Worm (Caenorhabditis elegans): Measurements from ENCODE around the gene fbxa-96.

fbxa-96 gene

DNA sequence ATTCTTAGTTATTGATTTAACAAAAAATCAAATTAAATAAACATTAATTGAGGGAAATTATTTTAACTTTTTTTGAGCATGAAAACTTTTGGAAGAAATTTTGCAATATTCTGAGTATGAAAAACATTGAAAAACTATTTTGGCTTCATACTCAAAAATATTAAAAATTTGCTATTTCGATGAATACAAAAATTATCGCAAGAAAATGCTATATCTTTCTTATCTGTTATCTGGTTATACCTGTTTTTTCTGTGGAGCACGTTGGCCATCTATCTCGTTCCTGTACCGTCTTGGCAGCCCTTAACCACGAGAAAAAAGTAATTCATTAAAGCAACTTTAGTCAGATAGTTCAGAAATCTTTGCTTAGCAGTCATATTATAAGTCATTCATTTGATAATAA lies 2.3 kb downstream of the fbxa-96 start:
- no peak for TF ChIP-seq hmbx-1 (tag; optimal IDR thresholded peaks at IDR 0.05)
- TF ChIP-seq pes-1 (GFP tag; IDR thresholded peaks at IDR 0.05) = no peak
- TF ChIP-seq tra-4 (tag; optimal IDR thresholded peaks at IDR 0.05) = no peak
- TF ChIP-seq F13C5.2 (tag; optimal IDR thresholded peaks at IDR 0.05) = no peak
- TF ChIP-seq aly-1 (tag; optimal IDR thresholded peaks at IDR 0.05) = no peak
- no peak for TF ChIP-seq tbx-11 (GFP tag; IDR thresholded peaks at IDR 0.05)
- TF ChIP-seq flt-1 (GFP tag; IDR thresholded peaks at IDR 0.05) = no peak
- no peak for TF ChIP-seq ceh-36 (tag; optimal IDR thresholded peaks at IDR 0.05)
- no peak for TF ChIP-seq B0310.2 (tag; optimal IDR thresholded peaks at IDR 0.05)
- TF ChIP-seq ets-7 (tag; optimal IDR thresholded peaks at IDR 0.05) = no peak
- TF ChIP-seq scrt-1 (GFP tag; IDR thresholded peaks at IDR 0.05) = no peak
- TF ChIP-seq ceh-13 (GFP tag; optimal IDR thresholded peaks at IDR 0.05) = no peak
- no peak for TF ChIP-seq hmg-4 (GFP tag; optimal IDR thresholded peaks at IDR 0.05)
- TF ChIP-seq ama-1 (optimal IDR thresholded peaks at IDR 0.05) = no peak
- no peak for TF ChIP-seq hnd-1 (tag; optimal IDR thresholded peaks at IDR 0.05)
- TF ChIP-seq tbx-37 (GFP tag; conservative IDR thresholded peaks at IDR 0.05) = no peak
- TF ChIP-seq sea-1 (GFP tag; conservative IDR thresholded peaks at IDR 0.05) = no peak

ce11 chrX:15056737-15057136 lies 3.5 kb downstream of the fbxa-96 start, which contains the start of gene H03G16.5:
Gene H03G16.5, minus strand, starts transcription at chrX:15056837.
- TF ChIP-seq tbx-11 (GFP tag; IDR thresholded peaks at IDR 0.05) (no peak), tbx-37 (GFP tag; conservative IDR thresholded peaks at IDR 0.05) (no peak), hmg-4 (GFP tag; optimal IDR thresholded peaks at IDR 0.05) (no peak), ceh-13 (GFP tag; optimal IDR thresholded peaks at IDR 0.05) (no peak), ceh-36 (tag; optimal IDR thresholded peaks at IDR 0.05) (no peak), hmbx-1 (tag; optimal IDR thresholded peaks at IDR 0.05) (no peak), B0310.2 (tag; optimal IDR thresholded peaks at IDR 0.05) (no peak), sea-1 (GFP tag; conservative IDR thresholded peaks at IDR 0.05) (no peak), ama-1 (optimal IDR thresholded peaks at IDR 0.05) (no peak), scrt-1 (GFP tag; IDR thresholded peaks at IDR 0.05) (no peak), aly-1 (tag; optimal IDR thresholded peaks at IDR 0.05) (no peak)

DNA sequence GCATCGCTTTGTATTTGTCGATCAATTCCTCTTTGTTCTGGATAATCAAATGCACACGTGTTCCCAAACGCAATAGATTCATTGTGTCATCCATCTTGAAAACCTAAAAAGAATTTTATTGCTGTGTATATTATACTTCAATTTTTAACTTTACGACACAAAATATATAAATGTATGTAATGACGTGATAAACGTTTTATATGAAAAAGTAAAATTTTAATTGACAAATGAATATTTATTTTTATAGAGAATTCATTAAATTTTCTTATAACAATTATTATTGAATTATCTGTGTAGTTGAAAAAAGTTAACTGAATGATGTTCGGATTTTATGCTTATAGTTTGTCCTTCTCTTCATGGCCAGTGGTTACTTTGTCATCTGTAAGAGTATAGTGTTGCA lies 4.3 kb downstream of the fbxa-96 start, which contains the start of gene H03G16.7:
Gene H03G16.7 (minus strand): TSS at position 101 of the 400 bp plus-strand sequence.
- TF ChIP-seq flt-1 (GFP tag; IDR thresholded peaks at IDR 0.05) = no peak

DNA sequence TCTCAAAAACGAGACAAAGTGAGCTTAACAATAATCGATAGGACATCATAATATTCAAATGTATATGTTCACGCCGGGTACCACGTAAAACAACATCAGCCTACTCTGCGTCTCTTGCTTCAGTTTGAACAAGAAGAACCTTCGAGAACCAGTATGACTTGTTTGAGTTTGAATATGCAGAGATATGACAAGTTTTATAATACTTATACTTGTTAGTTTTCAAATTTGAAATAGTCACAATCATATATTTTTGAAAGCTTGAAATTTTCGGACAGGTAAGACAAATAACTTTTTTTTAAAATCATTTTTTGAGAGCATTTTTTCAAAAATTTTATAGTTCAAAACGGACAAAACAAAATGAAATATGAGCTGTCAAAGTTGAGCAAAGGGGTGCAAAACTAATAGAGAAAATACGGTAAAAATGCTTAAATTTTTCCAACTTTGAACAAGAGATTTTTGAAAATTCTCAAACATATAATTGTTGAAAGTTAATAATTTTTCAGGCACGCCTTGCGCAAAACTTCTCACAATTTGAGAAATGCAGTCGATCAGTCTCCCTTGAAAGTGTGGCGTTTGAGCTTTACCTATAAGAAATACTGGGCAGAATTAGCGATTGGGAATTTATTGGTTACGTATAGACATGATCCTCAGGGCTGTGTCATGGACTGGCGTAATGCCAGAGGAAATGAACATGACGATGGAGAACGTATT lies 6.8 kb downstream of the fbxa-96 start, which contains the start of gene H03G16.1:
Gene H03G16.1 (plus strand): TSS at position 661 of the 711 bp plus-strand sequence.
- TF ChIP-seq F13C5.2 (tag; optimal IDR thresholded peaks at IDR 0.05) (no peak), ets-7 (tag; optimal IDR thresholded peaks at IDR 0.05) (no peak), hnd-1 (tag; optimal IDR thresholded peaks at IDR 0.05) (no peak), aly-1 (tag; optimal IDR thresholded peaks at IDR 0.05) (no peak), ceh-13 (GFP tag; optimal IDR thresholded peaks at IDR 0.05) (no peak), hmg-4 (GFP tag; optimal IDR thresholded peaks at IDR 0.05) (no peak), tbx-37 (GFP tag; conservative IDR thresholded peaks at IDR 0.05) (no peak), ceh-36 (tag; optimal IDR thresholded peaks at IDR 0.05) (no peak), pes-1 (GFP tag; IDR thresholded peaks at IDR 0.05) (no peak), ama-1 (optimal IDR thresholded peaks at IDR 0.05) (no peak), tbx-11 (GFP tag; IDR thresholded peaks at IDR 0.05) (no peak)

- no peak for TF ChIP-seq tbx-37 (GFP tag; conservative IDR thresholded peaks at IDR 0.05)
- TF ChIP-seq scrt-1 (GFP tag; IDR thresholded peaks at IDR 0.05) = no peak
- no peak for TF ChIP-seq ceh-13 (GFP tag; optimal IDR thresholded peaks at IDR 0.05)
- no peak for TF ChIP-seq ets-7 (tag; optimal IDR thresholded peaks at IDR 0.05)
- TF ChIP-seq flt-1 (GFP tag; IDR thresholded peaks at IDR 0.05) = no peak
- no peak for TF ChIP-seq sea-1 (GFP tag; conservative IDR thresholded peaks at IDR 0.05)
- no peak for TF ChIP-seq F13C5.2 (tag; optimal IDR thresholded peaks at IDR 0.05)
- no peak for TF ChIP-seq ceh-36 (tag; optimal IDR thresholded peaks at IDR 0.05)
- no peak for TF ChIP-seq aly-1 (tag; optimal IDR thresholded peaks at IDR 0.05)
- no peak for TF ChIP-seq tra-4 (tag; optimal IDR thresholded peaks at IDR 0.05)
- no peak for TF ChIP-seq hmg-4 (GFP tag; optimal IDR thresholded peaks at IDR 0.05)
- no peak for TF ChIP-seq hmbx-1 (tag; optimal IDR thresholded peaks at IDR 0.05)
- TF ChIP-seq hnd-1 (tag; optimal IDR thresholded peaks at IDR 0.05) = no peak
- TF ChIP-seq pes-1 (GFP tag; IDR thresholded peaks at IDR 0.05) = no peak
- no peak for TF ChIP-seq B0310.2 (tag; optimal IDR thresholded peaks at IDR 0.05)
Measured at ce11 chrX:15052385-15052784, 7.8 kb downstream of the fbxa-96 start, which contains the start of gene H03G16.6. Gene H03G16.6, plus strand, starts transcription at chrX:15052685.

DNA sequence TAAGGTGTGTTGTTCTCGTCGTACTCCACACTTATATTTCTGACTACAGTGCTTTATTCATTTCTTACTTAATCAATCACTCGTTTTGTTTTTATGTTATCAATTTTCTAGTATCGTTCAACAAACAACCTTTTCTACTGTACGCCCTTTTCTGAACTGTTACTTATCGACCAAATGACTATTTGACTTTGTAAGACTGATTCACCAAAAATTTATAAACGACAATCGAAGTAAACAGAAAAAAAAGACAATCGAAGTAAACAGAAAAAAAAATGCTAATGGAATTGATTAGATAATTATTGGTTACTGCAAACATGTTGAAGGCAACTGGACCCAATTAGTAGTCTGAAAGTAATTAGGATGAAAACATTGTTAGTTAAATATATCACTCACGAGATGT lies 10.2 kb downstream of the fbxa-96 start:
- TF ChIP-seq hmg-4 (GFP tag; optimal IDR thresholded peaks at IDR 0.05) (no peak), tra-4 (tag; optimal IDR thresholded peaks at IDR 0.05) (no peak), F13C5.2 (tag; optimal IDR thresholded peaks at IDR 0.05) (no peak), aly-1 (tag; optimal IDR thresholded peaks at IDR 0.05) (no peak), flt-1 (GFP tag; IDR thresholded peaks at IDR 0.05) (no peak), sea-1 (GFP tag; conservative IDR thresholded peaks at IDR 0.05) (no peak), tbx-11 (GFP tag; IDR thresholded peaks at IDR 0.05) (no peak), ama-1 (optimal IDR thresholded peaks at IDR 0.05) (no peak), B0310.2 (tag; optimal IDR thresholded peaks at IDR 0.05) (no peak), ets-7 (tag; optimal IDR thresholded peaks at IDR 0.05) (no peak), hnd-1 (tag; optimal IDR thresholded peaks at IDR 0.05) (no peak)

DNA sequence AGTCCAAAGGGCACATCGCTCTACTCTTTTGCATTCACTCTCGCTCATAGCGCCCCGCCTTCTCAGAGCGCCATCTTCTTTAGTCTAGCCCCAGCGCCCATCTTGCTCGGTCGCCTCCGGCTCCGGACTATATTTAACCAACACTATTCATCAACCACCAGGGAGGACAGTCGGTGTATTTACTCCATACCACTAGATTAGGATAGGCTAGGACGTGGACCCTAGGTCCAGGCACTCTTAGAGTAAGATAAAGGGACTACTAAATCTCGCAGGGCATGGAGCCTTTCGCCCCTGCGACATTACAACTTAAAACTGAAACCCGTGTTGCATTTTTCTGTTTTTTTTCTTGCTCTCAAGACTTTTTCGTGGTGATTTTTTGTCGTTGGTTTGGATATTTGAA lies 12.7 kb downstream of the fbxa-96 start:
- TF ChIP-seq tra-4 (tag; optimal IDR thresholded peaks at IDR 0.05) = no peak
- no peak for TF ChIP-seq flt-1 (GFP tag; IDR thresholded peaks at IDR 0.05)
- TF ChIP-seq hmbx-1 (tag; optimal IDR thresholded peaks at IDR 0.05) = no peak
- TF ChIP-seq ceh-13 (GFP tag; optimal IDR thresholded peaks at IDR 0.05) = no peak
- TF ChIP-seq hnd-1 (tag; optimal IDR thresholded peaks at IDR 0.05) = no peak
- TF ChIP-seq ama-1 (optimal IDR thresholded peaks at IDR 0.05) = no peak
- no peak for TF ChIP-seq ceh-36 (tag; optimal IDR thresholded peaks at IDR 0.05)
- TF ChIP-seq ets-7 (tag; optimal IDR thresholded peaks at IDR 0.05) = no peak
- no peak for TF ChIP-seq tbx-37 (GFP tag; conservative IDR thresholded peaks at IDR 0.05)
- TF ChIP-seq B0310.2 (tag; optimal IDR thresholded peaks at IDR 0.05) = no peak
- TF ChIP-seq aly-1 (tag; optimal IDR thresholded peaks at IDR 0.05) = no peak
- no peak for TF ChIP-seq pes-1 (GFP tag; IDR thresholded peaks at IDR 0.05)
- TF ChIP-seq tbx-11 (GFP tag; IDR thresholded peaks at IDR 0.05) = no peak
- no peak for TF ChIP-seq F13C5.2 (tag; optimal IDR thresholded peaks at IDR 0.05)

Data from whole organism, early embryonic.